Worm (Caenorhabditis elegans) whole organism, L2 larva: Measurements from ENCODE around the gene klp-13.

ENCODE experiments used
- nhr-77 ChIP-seq: fragments of 150-350 bp; optimal IDR thresholded peaks from 2 replicates; lab custom pipeline; 2014; ENCODE audit warnings: missing biosample characterization, missing genetic modification characterization
- ztf-11 ChIP-seq: sonication (generic microtip); optimal IDR thresholded peaks from 2 replicates; lab custom pipeline; 2017; ENCODE audit warnings: missing biosample characterization, missing genetic modification characterization

- TF ChIP-seq nhr-77 (tag; lab: Kevin White, UChicago) (no peak), ztf-11 (tag; lab: Kevin White, UChicago) (no peak)
Measured at ce11 chrX:5935473-5935872, 49.3 kb upstream of the klp-13 start, which contains the start of gene C46F4.3.
